Worm (Caenorhabditis elegans): Measurements from ENCODE around the gene F47E1.1.

The F47E1.1 gene

ce11 chrX:9085864-9086263, 8.9 kb downstream of the F47E1.1 start (continued):
- TF ChIP-seq nhr-237 (tag; optimal IDR thresholded peaks at IDR 0.05) (no peak), nhr-25 (tag; optimal IDR thresholded peaks at IDR 0.05) (peak; percentile 65), crh-2 (tag; optimal IDR thresholded peaks at IDR 0.05) (peak; percentile 30), ZK546.5 (tag; optimal IDR thresholded peaks at IDR 0.05) (no peak), ztf-4 (tag; optimal IDR thresholded peaks at IDR 0.05) (no peak), ztf-1 (GFP tag; conservative IDR thresholded peaks at IDR 0.05) (no peak), nhr-12 (tag; optimal IDR thresholded peaks at IDR 0.05) (no peak), lin-39 (tag; optimal IDR thresholded peaks at IDR 0.05) (no peak), nhr-10 (tag; optimal IDR thresholded peaks at IDR 0.05) (no peak), ceh-82 (tag; optimal IDR thresholded peaks at IDR 0.05) (no peak), sem-4 (tag; optimal IDR thresholded peaks at IDR 0.05) (no peak), lin-13 (GFP tag; optimal IDR thresholded peaks at IDR 0.05) (no peak), blmp-1 (tag; optimal IDR thresholded peaks at IDR 0.05; ENCODE audit: insufficient read depth) (no peak), elt-1 (tag; optimal IDR thresholded peaks at IDR 0.05) (no peak), snpc-4 (tag; optimal IDR thresholded peaks at IDR 0.05) (no peak), lsy-2 (tag; optimal IDR thresholded peaks at IDR 0.05) (no peak), R02D3.7 (tag; optimal IDR thresholded peaks at IDR 0.05) (no peak), nhr-11 (tag; optimal IDR thresholded peaks at IDR 0.05) (no peak), lin-11 (tag; optimal IDR thresholded peaks at IDR 0.05) (no peak), nhr-129 (tag; optimal IDR thresholded peaks at IDR 0.05) (no peak), ceh-16 (tag; optimal IDR thresholded peaks at IDR 0.05) (peak; percentile 89), C34F6.9 (tag; optimal IDR thresholded peaks at IDR 0.05) (no peak), F13H6.1 (tag; optimal IDR thresholded peaks at IDR 0.05) (no peak), skn-1 (tag; optimal IDR thresholded peaks at IDR 0.05) (no peak), sma-3 (GFP tag; optimal IDR thresholded peaks at IDR 0.05) (peak; percentile 71)

- TF ChIP-seq ceh-16 (tag; optimal IDR thresholded peaks at IDR 0.05), result peak; percentile 14
- no peak for TF ChIP-seq R02D3.7 (tag; optimal IDR thresholded peaks at IDR 0.05)
Measured at ce11 chrX:9088620-9089019, 11.6 kb downstream of the F47E1.1 start.

- TF ChIP-seq ama-1 (optimal IDR thresholded peaks at IDR 0.05) (no peak), sma-3 (GFP tag; optimal IDR thresholded peaks at IDR 0.05) (no peak), aly-2 (tag; optimal IDR thresholded peaks at IDR 0.05) (no peak), skn-1 (tag; optimal IDR thresholded peaks at IDR 0.05) (no peak), alr-1 (tag; optimal IDR thresholded peaks at IDR 0.05) (no peak), ZK546.5 (tag; optimal IDR thresholded peaks at IDR 0.05) (no peak), lin-13 (GFP tag; optimal IDR thresholded peaks at IDR 0.05) (no peak), blmp-1 (tag; optimal IDR thresholded peaks at IDR 0.05; ENCODE audit: insufficient read depth) (no peak), egl-27 (tag; optimal IDR thresholded peaks at IDR 0.05) (no peak), mab-5 (tag; optimal IDR thresholded peaks at IDR 0.05) (no peak), nhr-23 (tag; optimal IDR thresholded peaks at IDR 0.05) (no peak), nhr-21 (tag; optimal IDR thresholded peaks at IDR 0.05) (no peak), unc-62 (GFP tag; optimal IDR thresholded peaks at IDR 0.05) (no peak), lin-39 (tag; optimal IDR thresholded peaks at IDR 0.05) (no peak), ztf-4 (tag; optimal IDR thresholded peaks at IDR 0.05) (no peak), ceh-82 (tag; optimal IDR thresholded peaks at IDR 0.05) (no peak), ztf-1 (GFP tag; conservative IDR thresholded peaks at IDR 0.05) (no peak), peb-1 (tag; optimal IDR thresholded peaks at IDR 0.05) (no peak)
Measured at ce11 chrX:9089536-9089935, 12.6 kb downstream of the F47E1.1 start.

- no peak for TF ChIP-seq R02D3.7 (tag; optimal IDR thresholded peaks at IDR 0.05)
- TF ChIP-seq Y55F3AM.14 (GFP tag; optimal IDR thresholded peaks at IDR 0.05), result peak; percentile 66
- TF ChIP-seq lin-13 (GFP tag; optimal IDR thresholded peaks at IDR 0.05), result peak; percentile 74
- no peak for TF ChIP-seq mbf-1 (tag; optimal IDR thresholded peaks at IDR 0.05)
- peak; percentile 49 for TF ChIP-seq nhr-21 (tag; optimal IDR thresholded peaks at IDR 0.05)
- TF ChIP-seq ceh-16 (tag; optimal IDR thresholded peaks at IDR 0.05), result no peak
- TF ChIP-seq gmeb-1 (tag; optimal IDR thresholded peaks at IDR 0.05), result peak; percentile 36
- no peak for TF ChIP-seq lin-39 (tag; optimal IDR thresholded peaks at IDR 0.05)
- no peak for TF ChIP-seq ceh-82 (tag; optimal IDR thresholded peaks at IDR 0.05)
- no peak for TF ChIP-seq snpc-4 (tag; optimal IDR thresholded peaks at IDR 0.05)
- TF ChIP-seq sma-9 (GFP tag; optimal IDR thresholded peaks at IDR 0.05), result peak; percentile 60
- TF ChIP-seq sma-9 (tag; optimal IDR thresholded peaks at IDR 0.05), result no peak
- TF ChIP-seq unc-39 (tag; optimal IDR thresholded peaks at IDR 0.05), result no peak
- no peak for TF ChIP-seq unc-62 (GFP tag; optimal IDR thresholded peaks at IDR 0.05)
- no peak for TF ChIP-seq nhr-10 (tag; optimal IDR thresholded peaks at IDR 0.05)
- TF ChIP-seq crh-2 (tag; optimal IDR thresholded peaks at IDR 0.05), result peak; percentile 62
- no peak for TF ChIP-seq ama-1 (optimal IDR thresholded peaks at IDR 0.05)
- no peak for TF ChIP-seq nhr-237 (tag; optimal IDR thresholded peaks at IDR 0.05)
- TF ChIP-seq dmd-4 (tag; optimal IDR thresholded peaks at IDR 0.05), result no peak
- peak; percentile 63 for TF ChIP-seq nhr-6 (tag; optimal IDR thresholded peaks at IDR 0.05)
- no peak for TF ChIP-seq nhr-12 (tag; optimal IDR thresholded peaks at IDR 0.05)
- TF ChIP-seq fos-1 (tag; optimal IDR thresholded peaks at IDR 0.05), result peak; percentile 42
- TF ChIP-seq egl-27 (tag; optimal IDR thresholded peaks at IDR 0.05), result peak; percentile 25
- peak; percentile 13 for TF ChIP-seq nhr-11 (tag; optimal IDR thresholded peaks at IDR 0.05)
- no peak for TF ChIP-seq nhr-23 (tag; optimal IDR thresholded peaks at IDR 0.05)
- TF ChIP-seq sem-4 (tag; optimal IDR thresholded peaks at IDR 0.05), result peak; percentile 25
- TF ChIP-seq elt-3 (tag; optimal IDR thresholded peaks at IDR 0.05), result no peak
- TF ChIP-seq peb-1 (tag; optimal IDR thresholded peaks at IDR 0.05), result no peak
- TF ChIP-seq lsy-2 (tag; optimal IDR thresholded peaks at IDR 0.05), result peak; percentile 23 to 30
- no peak for TF ChIP-seq skn-1 (tag; optimal IDR thresholded peaks at IDR 0.05)
- no peak for TF ChIP-seq alr-1 (tag; optimal IDR thresholded peaks at IDR 0.05)
- no peak for TF ChIP-seq ztf-1 (GFP tag; conservative IDR thresholded peaks at IDR 0.05)
- peak; percentile 20 for TF ChIP-seq ztf-4 (tag; optimal IDR thresholded peaks at IDR 0.05)
- peak; percentile 5 for TF ChIP-seq C34F6.9 (tag; optimal IDR thresholded peaks at IDR 0.05)
- no peak for TF ChIP-seq elt-1 (tag; optimal IDR thresholded peaks at IDR 0.05)
- no peak for TF ChIP-seq blmp-1 (tag; optimal IDR thresholded peaks at IDR 0.05; ENCODE audit: insufficient read depth)
Measured at ce11 chrX:9091380-9091779, 14.4 kb downstream of the F47E1.1 start.
